Fruit fly (Drosophila melanogaster) whole organism, embryonic: ENCODE measurements around the gene Bx.

Experiments
- ATbp ChIP-seq: fragments of 200-800 bp; sonication (Bioruptor generic); optimal IDR thresholded peaks from 2 replicates; lab custom pipeline; 2017; ENCODE audit warnings: missing biosample characterization, mild to moderate bottlenecking, missing genetic modification characterization, missing genetic modification reagents
- Atf-2 ChIP-seq: fragments of 200-800 bp; sonication (Bioruptor generic); optimal IDR thresholded peaks from 2 replicates; lab custom pipeline; 2016; ENCODE audit warnings: missing biosample characterization, missing genetic modification characterization
- Atf3 ChIP-seq: fragments of 200-800 bp; sonication (Bioruptor generic); optimal IDR thresholded peaks from 3 replicates; lab custom pipeline; 2016; ENCODE audit warnings: missing biosample characterization, missing genetic modification characterization
- Bdp1 ChIP-seq: fragments of 200-800 bp; sonication (Bioruptor generic); optimal IDR thresholded peaks from 3 replicates; lab custom pipeline; 2016; ENCODE audit warnings: missing biosample characterization, missing genetic modification characterization
- Bteb2 ChIP-seq: fragments of 200-800 bp; sonication (Bioruptor generic); optimal IDR thresholded peaks from 2 replicates; lab custom pipeline; 2016; ENCODE audit warnings: missing biosample characterization, missing genetic modification characterization
- CG10565 ChIP-seq: fragments of 200-800 bp; sonication (Bioruptor generic); optimal IDR thresholded peaks from 3 replicates; lab custom pipeline; 2016; ENCODE audit warnings: missing biosample characterization, mild to moderate bottlenecking, missing genetic modification characterization
- CG11695 ChIP-seq: fragments of 200-800 bp; sonication (Bioruptor generic); IDR thresholded peaks from 3 replicates; pipeline ENCODE4 v1.3.6; 2022; ENCODE audit warnings: missing biosample characterization, missing genetic modification characterization
- CG12071 ChIP-seq: fragments of 200-800 bp; sonication (Bioruptor generic); optimal IDR thresholded peaks from 3 replicates; lab custom pipeline; 2018; ENCODE audit warnings: missing biosample characterization, mild to moderate bottlenecking, missing genetic modification characterization
- CG12744 ChIP-seq: fragments of 200-800 bp; sonication (Bioruptor generic); optimal IDR thresholded peaks from 2 replicates; lab custom pipeline; 2016; ENCODE audit warnings: missing biosample characterization, missing genetic modification characterization
- CG12769 ChIP-seq: fragments of 200-800 bp; sonication (Bioruptor generic); optimal IDR thresholded peaks from 2 replicates; lab custom pipeline; 2019; ENCODE audit warnings: missing biosample characterization, mild to moderate bottlenecking, missing genetic modification characterization, moderate library complexity
- CG12942 ChIP-seq: fragments of 200-800 bp; sonication (Bioruptor generic); optimal IDR thresholded peaks from 3 replicates; lab custom pipeline; 2016; ENCODE audit warnings: missing biosample characterization, missing genetic modification characterization
- CG15073 ChIP-seq: fragments of 200-800 bp; sonication (Bioruptor generic); optimal IDR thresholded peaks from 2 replicates; lab custom pipeline; 2016; ENCODE audit warnings: missing biosample characterization, missing genetic modification characterization
- CG17361 ChIP-seq: fragments of 200-800 bp; sonication (Bioruptor generic); IDR thresholded peaks from 3 replicates; pipeline ENCODE4 v1.3.6; 2022; ENCODE audit warnings: missing biosample characterization, missing genetic modification characterization
- CG1792 ChIP-seq: fragments of 200-800 bp; sonication (Bioruptor generic); optimal IDR thresholded peaks from 2 replicates; lab custom pipeline; 2016; ENCODE audit warnings: missing biosample characterization, missing genetic modification characterization
- CG18599 ChIP-seq: fragments of 200-800 bp; sonication (Bioruptor generic); optimal IDR thresholded peaks from 3 replicates; lab custom pipeline; 2017; ENCODE audit warnings: missing biosample characterization, missing genetic modification characterization, mild to moderate bottlenecking, moderate library complexity, missing genetic modification reagents
- CG2199 ChIP-seq: fragments of 200-800 bp; sonication (Bioruptor generic); IDR thresholded peaks from 3 replicates; pipeline ENCODE4 v1.3.6; 2022; ENCODE audit warnings: missing biosample characterization, missing genetic modification characterization
- CG30403 ChIP-seq: fragments of 200-800 bp; sonication (Bioruptor generic); optimal IDR thresholded peaks from 3 replicates; lab custom pipeline; 2016; ENCODE audit warnings: missing biosample characterization, missing genetic modification characterization
- CG31365 ChIP-seq: fragments of 200-800 bp; sonication (Bioruptor generic); optimal IDR thresholded peaks from 2 replicates; lab custom pipeline; 2018; ENCODE audit warnings: missing biosample characterization, mild to moderate bottlenecking, missing genetic modification characterization
- CG3163 ChIP-seq: fragments of 200-800 bp; sonication (Bioruptor generic); optimal IDR thresholded peaks from 3 replicates; lab custom pipeline; 2016; ENCODE audit warnings: missing biosample characterization, missing genetic modification characterization
- CG5245 ChIP-seq: fragments of 200-800 bp; sonication (Bioruptor generic); optimal IDR thresholded peaks from 3 replicates; lab custom pipeline; 2016; ENCODE audit warnings: missing biosample characterization, missing genetic modification characterization
- CG6175 ChIP-seq: fragments of 200-800 bp; sonication (Bioruptor generic); IDR thresholded peaks from 3 replicates; pipeline ENCODE4 v1.3.6; 2022; ENCODE audit warnings: missing biosample characterization, missing genetic modification characterization
- CG7271 ChIP-seq: fragments of 200-800 bp; sonication (Bioruptor generic); optimal IDR thresholded peaks from 2 replicates; lab custom pipeline; 2018; ENCODE audit warnings: missing biosample characterization, mild to moderate bottlenecking, missing genetic modification characterization, moderate library complexity
- CG8089 ChIP-seq: fragments of 200-800 bp; sonication (Bioruptor generic); optimal IDR thresholded peaks from 3 replicates; lab custom pipeline; 2016; ENCODE audit warnings: missing biosample characterization, missing genetic modification characterization
- CG9437 ChIP-seq: fragments of 200-800 bp; sonication (Bioruptor generic); optimal IDR thresholded peaks from 2 replicates; lab custom pipeline; 2018; ENCODE audit warnings: missing biosample characterization, mild to moderate bottlenecking, missing genetic modification characterization
- CrebB ChIP-seq: fragments of 200-800 bp; sonication (Bioruptor generic); optimal IDR thresholded peaks from 3 replicates; lab custom pipeline; 2018; ENCODE audit warnings: missing biosample characterization, mild to moderate bottlenecking, missing genetic modification characterization
- D19B ChIP-seq: fragments of 200-800 bp; sonication (Bioruptor generic); optimal IDR thresholded peaks from 2 replicates; lab custom pipeline; 2017; ENCODE audit warnings: missing biosample characterization, mild to moderate bottlenecking, missing genetic modification characterization
- Dbx ChIP-seq: fragments of 200-800 bp; sonication (Bioruptor generic); IDR thresholded peaks from 3 replicates; pipeline ENCODE4 v1.3.6; 2022; ENCODE audit warnings: missing biosample characterization, missing genetic modification characterization
- Dip3 ChIP-seq: fragments of 200-800 bp; sonication (Bioruptor generic); optimal IDR thresholded peaks from 3 replicates; lab custom pipeline; 2016; ENCODE audit warnings: missing biosample characterization, missing genetic modification characterization
- Lpt ChIP-seq: fragments of >200 bp; optimal IDR thresholded peaks from 2 replicates; lab custom pipeline; 2018; ENCODE audit warnings: missing biosample characterization, missing genetic modification characterization
- Mrtf ChIP-seq: fragments of 200-800 bp; sonication (Bioruptor generic); IDR thresholded peaks from 3 replicates; pipeline ENCODE4 v1.3.6; 2022; ENCODE audit warnings: missing biosample characterization, missing genetic modification characterization
- Side ChIP-seq: fragments of 200-800 bp; sonication (Bioruptor generic); optimal IDR thresholded peaks from 2 replicates; lab custom pipeline; 2016; ENCODE audit warnings: missing biosample characterization, missing genetic modification characterization
- Sox100B ChIP-seq: fragments of 200-800 bp; sonication (Bioruptor generic); optimal IDR thresholded peaks from 3 replicates; lab custom pipeline; 2018; ENCODE audit warnings: missing biosample characterization, mild to moderate bottlenecking, missing genetic modification characterization
- ase ChIP-seq: fragments of 200-800 bp; sonication (Bioruptor generic); IDR thresholded peaks from 3 replicates; pipeline ENCODE4 v1.3.6; 2022; ENCODE audit warnings: missing biosample characterization, missing genetic modification characterization
- disco-r ChIP-seq: fragments of 200-800 bp; sonication (Bioruptor generic); optimal IDR thresholded peaks from 2 replicates; lab custom pipeline; 2016; ENCODE audit warnings: missing biosample characterization, missing genetic modification characterization
- dm ChIP-seq: fragments of 200-800 bp; sonication (Bioruptor generic); optimal IDR thresholded peaks from 3 replicates; lab custom pipeline; 2016; ENCODE audit warnings: missing biosample characterization, missing genetic modification characterization
- fd102C ChIP-seq: fragments of 200-800 bp; sonication (Bioruptor generic); optimal IDR thresholded peaks from 2 replicates; lab custom pipeline; 2018; ENCODE audit warnings: missing biosample characterization, mild to moderate bottlenecking, missing genetic modification characterization, moderate library complexity
- hth ChIP-seq: fragments of >200 bp; optimal IDR thresholded peaks from 2 replicates; lab custom pipeline; 2017; ENCODE audit warnings: inconsistent platforms
- inv ChIP-seq: fragments of 200-800 bp; sonication (Bioruptor generic); IDR thresholded peaks from 2 replicates; pipeline ENCODE4 v1.3.6; 2022; ENCODE audit warnings: missing biosample characterization, missing genetic modification characterization; ENCODE audit not compliant: partially characterized antibody
- jing ChIP-seq: fragments of 200-800 bp; sonication (Bioruptor generic); optimal IDR thresholded peaks from 2 replicates; lab custom pipeline; 2018; ENCODE audit warnings: missing biosample characterization, mild to moderate bottlenecking, missing genetic modification characterization
- lilli ChIP-seq: fragments of 200-800 bp; sonication (Bioruptor generic); optimal IDR thresholded peaks from 3 replicates; lab custom pipeline; 2016; ENCODE audit warnings: missing biosample characterization, missing genetic modification characterization
- lola ChIP-seq, 3 experiments: fragments of >200 bp in 2 of 3; fragments of 200-800 bp in 1 of 3; sonication (Bioruptor generic) in 1 of 3; optimal IDR thresholded peaks; 2 replicates each; lab custom pipeline; 2017 to 2019; ENCODE audit warnings: missing biosample characterization in 3 of 3, missing genetic modification characterization in 3 of 3, mild to moderate bottlenecking in 1 of 3, moderate library complexity in 1 of 3
- mld ChIP-seq: fragments of 200-800 bp; sonication (Bioruptor generic); IDR thresholded peaks from 3 replicates; pipeline ENCODE4 v1.3.6; 2022; ENCODE audit warnings: missing biosample characterization, missing genetic modification characterization; ENCODE audit not compliant: partially characterized antibody
- oc ChIP-seq: fragments of 200-800 bp; sonication (Bioruptor generic); optimal IDR thresholded peaks from 2 replicates; lab custom pipeline; 2018; ENCODE audit warnings: missing biosample characterization, mild to moderate bottlenecking, missing genetic modification characterization, moderate library complexity
- pita ChIP-seq: fragments of 200-800 bp; sonication (Bioruptor generic); optimal IDR thresholded peaks from 2 replicates; lab custom pipeline; 2017; ENCODE audit warnings: missing biosample characterization, mild to moderate bottlenecking, missing genetic modification characterization
- pnt ChIP-seq: fragments of 200-800 bp; sonication (Bioruptor generic); optimal IDR thresholded peaks from 3 replicates; lab custom pipeline; 2016; ENCODE audit warnings: missing biosample characterization, missing genetic modification characterization
- sr ChIP-seq: fragments of 200-800 bp; sonication (Bioruptor generic); IDR thresholded peaks from 3 replicates; pipeline ENCODE4 v1.3.6; 2022; ENCODE audit warnings: missing biosample characterization, missing genetic modification characterization
- stwl ChIP-seq: fragments of 200-800 bp; sonication (Bioruptor generic); optimal IDR thresholded peaks from 3 replicates; lab custom pipeline; 2018; ENCODE audit warnings: missing biosample characterization, mild to moderate bottlenecking, missing genetic modification characterization, moderate library complexity
- trh ChIP-seq: fragments of 200-800 bp; sonication (Bioruptor generic); optimal IDR thresholded peaks from 2 replicates; lab custom pipeline; 2016; ENCODE audit warnings: missing biosample characterization, missing genetic modification characterization
- vfl ChIP-seq: fragments of 200-800 bp; sonication (Bioruptor generic); optimal IDR thresholded peaks from 2 replicates; lab custom pipeline; 2016; ENCODE audit warnings: missing biosample characterization, missing genetic modification characterization
- yki ChIP-seq: fragments of >200 bp; optimal IDR thresholded peaks from 3 replicates; lab custom pipeline; 2018
- z ChIP-seq: fragments of 200-800 bp; sonication (Bioruptor generic); IDR thresholded peaks from 3 replicates; pipeline ENCODE4 v1.3.6; 2022; ENCODE audit warnings: missing biosample characterization, missing genetic modification characterization
- zfh2 ChIP-seq: fragments of 200-800 bp; sonication (Bioruptor generic); optimal IDR thresholded peaks from 2 replicates; lab custom pipeline; 2016; ENCODE audit warnings: missing biosample characterization, missing genetic modification characterization

The Bx gene

dm6 chrX:18546785-18547184 is 31.6 kb downstream of the Bx start (continued):
- peak; percentile 75 for TF ChIP-seq Dip3
- TF ChIP-seq z (GFP tag; lab: Robert Waterston, UW): no peak
- peak; percentile 68 for TF ChIP-seq Atf-2 (GFP tag; lab: Kevin White, UChicago)
- TF ChIP-seq ase (GFP tag; lab: Robert Waterston, UW): peak; percentile 81
- peak; percentile 28 for TF ChIP-seq CG31365 (tag; lab: Kevin White, UChicago)
- peak; percentile 55 for TF ChIP-seq CG8089 (GFP tag; lab: Kevin White, UChicago)
- TF ChIP-seq CG15073 (GFP tag; lab: Kevin White, UChicago): no peak
- TF ChIP-seq CG6175 (GFP tag; lab: Robert Waterston, UW): peak; percentile 81; the same call in 2 of the 3 replicates
- TF ChIP-seq CG9437 (GFP tag; lab: Kevin White, UChicago): peak; percentile 60
- TF ChIP-seq fd102C (GFP tag; lab: Kevin White, UChicago): no peak
- TF ChIP-seq pnt (GFP tag; lab: Kevin White, UChicago): peak; percentile 76
- TF ChIP-seq Side (GFP tag; lab: Kevin White, UChicago): peak; percentile 66
- TF ChIP-seq Bteb2 (GFP tag; lab: Kevin White, UChicago): peak; percentile 72
- peak; percentile 63 for TF ChIP-seq CG1792 (GFP tag; lab: Kevin White, UChicago)
- TF ChIP-seq Mrtf (GFP tag; lab: Robert Waterston, UW): peak; percentile 75; the same call in 2 of the 3 replicates
- TF ChIP-seq sr: peak; percentile 50; the same call in 1 of the 3 replicates
- peak; percentile 88 for TF ChIP-seq Dbx (GFP tag; lab: Robert Waterston, UW)
- TF ChIP-seq disco-r: peak; percentile 62
- peak; percentile 83 for TF ChIP-seq lilli (GFP tag; lab: Kevin White, UChicago)
- no peak for TF ChIP-seq yki (lab: Kevin White, UChicago)
- peak; percentile 76 for TF ChIP-seq CG18599 (GFP tag; lab: Kevin White, UChicago)
- no peak for TF ChIP-seq CG7271 (tag; lab: Kevin White, UChicago)
- peak in 1 of 3 experiments; percentile 34 for TF ChIP-seq lola (GFP tag; optimal IDR thresholded peaks at IDR 0.05; lab: Kevin White, UChicago)
- TF ChIP-seq CG10565 (GFP tag; lab: Kevin White, UChicago): no peak
- TF ChIP-seq CG12071 (GFP tag; lab: Kevin White, UChicago): peak; percentile 80
- 0 out of 3 replicates have a peak, but pooled peaks have one; percentile 40 for TF ChIP-seq CG2199 (GFP tag; lab: Robert Waterston, UW)
- TF ChIP-seq ATbp (GFP tag; lab: Kevin White, UChicago): peak; percentile 57
- peak; percentile 40 for TF ChIP-seq dm (GFP tag; lab: Kevin White, UChicago)
- TF ChIP-seq CG3163: peak; percentile 49
- TF ChIP-seq CrebB: peak; percentile 53
- peak; percentile 52 for TF ChIP-seq D19B (GFP tag; lab: Kevin White, UChicago)
- peak; percentile 87 for TF ChIP-seq CG12769 (tag; lab: Kevin White, UChicago)
- TF ChIP-seq inv (GFP tag; lab: Robert Waterston, UW): no peak
- TF ChIP-seq vfl (GFP tag; lab: Kevin White, UChicago): peak; percentile 63
- peak; percentile 60 for TF ChIP-seq jing (GFP tag; lab: Kevin White, UChicago)
- peak; percentile 72 for TF ChIP-seq oc (tag; lab: Kevin White, UChicago)
- TF ChIP-seq zfh2 (GFP tag; lab: Kevin White, UChicago): peak; percentile 76
- TF ChIP-seq Lpt: no peak
- peak; percentile 56 for TF ChIP-seq CG5245 (GFP tag; lab: Kevin White, UChicago)
- TF ChIP-seq pita: no peak
- TF ChIP-seq CG30403: peak; percentile 78
- TF ChIP-seq trh (GFP tag; lab: Kevin White, UChicago): peak; percentile 14
- peak; percentile 52 for TF ChIP-seq Atf3 (GFP tag; lab: Kevin White, UChicago)
- TF ChIP-seq Bdp1 (GFP tag; lab: Kevin White, UChicago): peak; percentile 51
- no peak for TF ChIP-seq stwl
- TF ChIP-seq hth (lab: Kevin White, UChicago): no peak
- peak; percentile 75 for TF ChIP-seq CG17361 (GFP tag; lab: Robert Waterston, UW)
- peak; percentile 51 for TF ChIP-seq CG12942 (GFP tag; lab: Kevin White, UChicago)
- peak; percentile 58 for TF ChIP-seq CG12744 (GFP tag; lab: Kevin White, UChicago)
- no peak for TF ChIP-seq mld (GFP tag; lab: Robert Waterston, UW)
- peak; percentile 85 for TF ChIP-seq CG11695 (GFP tag; lab: Robert Waterston, UW)
- TF ChIP-seq Sox100B: peak; percentile 74
